Worm (Caenorhabditis elegans) whole organism, L1 larva: ENCODE results near the gene arc-1.

Source experiments
- C04F5.9 ChIP-seq: sonication (generic microtip); optimal IDR thresholded peaks from 2 replicates; lab custom pipeline; 2016; ENCODE audit warnings: missing genetic modification characterization, missing compliant biosample characterization
- C34B4.2 ChIP-seq: sonication (generic microtip); optimal IDR thresholded peaks from 2 replicates; lab custom pipeline; 2017; ENCODE audit warnings: mild to moderate bottlenecking, missing genetic modification characterization, missing compliant biosample characterization
- Y116A8C.19 ChIP-seq: sonication (generic microtip); optimal IDR thresholded peaks from 2 replicates; lab custom pipeline; 2016; ENCODE audit warnings: missing compliant biosample characterization, missing genetic modification characterization, borderline replicate concordance
- aha-1 ChIP-seq: fragments of 150-350 bp; optimal IDR thresholded peaks from 2 replicates; lab custom pipeline; 2014; ENCODE audit warnings: missing biosample characterization, missing genetic modification characterization
- alr-1 ChIP-seq: fragments of 200-800 bp; sonication (Bioruptor generic); optimal IDR thresholded peaks from 2 replicates; lab custom pipeline; 2018; ENCODE audit warnings: borderline replicate concordance, mild to moderate bottlenecking, missing genetic modification characterization, missing compliant biosample characterization
- aly-2 ChIP-seq: fragments of 150-350 bp; optimal IDR thresholded peaks from 2 replicates; lab custom pipeline; 2014; ENCODE audit warnings: missing biosample characterization, missing genetic modification characterization
- ama-1 ChIP-seq: fragments of 150-350 bp; optimal IDR thresholded peaks from 2 replicates; lab custom pipeline; 2014
- blmp-1 ChIP-seq: fragments of 150-350 bp; optimal IDR thresholded peaks from 2 replicates; lab custom pipeline; 2014; ENCODE audit warnings: missing biosample characterization, missing genetic modification characterization
- ceh-63 ChIP-seq: fragments of 200-800 bp; sonication (Bioruptor generic); optimal IDR thresholded peaks from 2 replicates; lab custom pipeline; 2018; ENCODE audit warnings: mild to moderate bottlenecking, missing genetic modification characterization, missing compliant biosample characterization
- ceh-82 ChIP-seq, 3 experiments: fragments of 150-350 bp in 1 of 3; sonication (generic microtip) in 2 of 3; optimal IDR thresholded peaks; 2 replicates each; lab custom pipeline; 2014 to 2017; ENCODE audit warnings: missing biosample characterization in 3 of 3, missing genetic modification characterization in 3 of 3
- ceh-88 ChIP-seq: fragments of 200-800 bp; sonication (Bioruptor generic); IDR thresholded peaks from 2 replicates; pipeline ENCODE4 v1.3.6; 2022; ENCODE audit warnings: missing genetic modification characterization, missing compliant biosample characterization
- ces-1 ChIP-seq: fragments of 150-350 bp; optimal IDR thresholded peaks from 2 replicates; lab custom pipeline; 2014; ENCODE audit warnings: missing biosample characterization, missing genetic modification reagents, missing genetic modification characterization
- dpl-1 ChIP-seq, 3 experiments: fragments of 150-350 bp in 2 of 3; sonication (generic microtip) in 1 of 3; optimal IDR thresholded peaks; 2 replicates each; lab custom pipeline; 2014 to 2017; ENCODE audit warnings: missing biosample characterization in 3 of 3, missing genetic modification characterization in 3 of 3, missing genetic modification reagents in 3 of 3
- efl-1 ChIP-seq, 4 experiments: fragments of 150-350 bp; optimal IDR thresholded peaks in 3 of 4; peaks in 1 of 4; 1 replicate in 1 of 4; 2 replicates in 3 of 4; lab custom pipeline; 2014; ENCODE audit warnings: missing biosample characterization in 2 of 4, missing genetic modification characterization in 2 of 4, missing genetic modification reagents in 2 of 4
- egl-13 ChIP-seq: sonication (generic microtip); optimal IDR thresholded peaks from 2 replicates; lab custom pipeline; 2016; ENCODE audit warnings: missing genotype, missing genetic modification reagents, missing genetic modification characterization, missing compliant biosample characterization
- egl-27 ChIP-seq, 2 experiments: fragments of 150-350 bp in 1 of 2; sonication (generic microtip); optimal IDR thresholded peaks; 3 replicates each; lab custom pipeline; 2017 to 2018; ENCODE audit warnings: missing biosample characterization in 2 of 2, missing genetic modification characterization in 2 of 2, missing genetic modification reagents in 2 of 2
- elt-3 ChIP-seq, 6 experiments: fragments of 150-350 bp in 1 of 6; sonication (generic microtip); optimal IDR thresholded peaks; 2 replicates each; lab custom pipeline; 2017 to 2018; ENCODE audit warnings: missing biosample characterization in 6 of 6, missing genetic modification characterization in 6 of 6, inconsistent platforms in 1 of 6
- ets-5 ChIP-seq: fragments of 200-800 bp; sonication (Bioruptor generic); IDR thresholded peaks from 2 replicates; pipeline ENCODE4 v1.3.6; 2022; ENCODE audit warnings: missing genetic modification characterization, missing compliant biosample characterization
- fkh-10 ChIP-seq: sonication (generic microtip); optimal IDR thresholded peaks from 2 replicates; lab custom pipeline; 2017; ENCODE audit warnings: missing biosample characterization, missing genetic modification reagents, missing genetic modification characterization
- fkh-4 ChIP-seq: sonication (generic microtip); optimal IDR thresholded peaks from 2 replicates; lab custom pipeline; 2016; ENCODE audit warnings: missing compliant biosample characterization, missing genetic modification characterization, borderline replicate concordance
- fkh-8 ChIP-seq: sonication (generic microtip); optimal IDR thresholded peaks from 2 replicates; lab custom pipeline; 2016; ENCODE audit warnings: mild to moderate bottlenecking, missing genetic modification characterization, missing compliant biosample characterization
- hlh-17 ChIP-seq: fragments of 200-800 bp; sonication (Bioruptor generic); optimal IDR thresholded peaks from 2 replicates; lab custom pipeline; 2018; ENCODE audit warnings: missing genetic modification characterization, mild to moderate bottlenecking, missing compliant biosample characterization, moderate library complexity, borderline replicate concordance
- lin-14 ChIP-seq: fragments of 200-800 bp; sonication (Bioruptor generic); optimal IDR thresholded peaks from 2 replicates; lab custom pipeline; 2018; ENCODE audit warnings: mild to moderate bottlenecking, missing genetic modification characterization, moderate library complexity, missing compliant biosample characterization
- lin-15B ChIP-seq: fragments of 150-350 bp; sonication (generic microtip); optimal IDR thresholded peaks from 3 replicates; lab custom pipeline; 2014; ENCODE audit warnings: missing biosample characterization, missing genetic modification characterization
- lin-35 ChIP-seq, 2 experiments: fragments of 150-350 bp; optimal IDR thresholded peaks; 2 replicates each; lab custom pipeline; 2014; ENCODE audit warnings: missing biosample characterization in 2 of 2, missing genetic modification characterization in 2 of 2, missing genetic modification reagents in 2 of 2
- lsy-2 ChIP-seq, 2 experiments: fragments of 150-350 bp; optimal IDR thresholded peaks; 2 replicates each; lab custom pipeline; 2014; ENCODE audit warnings: missing biosample characterization in 2 of 2, missing genetic modification characterization in 2 of 2
- mab-9 ChIP-seq: fragments of 200-800 bp; sonication (Bioruptor generic); IDR thresholded peaks from 2 replicates; pipeline ENCODE4 v1.3.6; 2022; ENCODE audit warnings: missing genetic modification reagents, missing genetic modification characterization, missing compliant biosample characterization
- mep-1 ChIP-seq: fragments of 150-350 bp; optimal IDR thresholded peaks from 2 replicates; lab custom pipeline; 2014; ENCODE audit warnings: missing biosample characterization, missing genetic modification characterization
- nhr-11 ChIP-seq: fragments of 150-350 bp; optimal IDR thresholded peaks from 2 replicates; lab custom pipeline; 2014; ENCODE audit warnings: missing biosample characterization, missing genetic modification characterization
- nhr-19 ChIP-seq: fragments of 200-800 bp; sonication (Bioruptor generic); conservative IDR thresholded peaks from 2 replicates; pipeline ENCODE4 v1.3.6; 2022; ENCODE audit warnings: missing genetic modification characterization, missing compliant biosample characterization
- nhr-20 ChIP-seq: sonication (generic microtip); optimal IDR thresholded peaks from 2 replicates; lab custom pipeline; 2016; ENCODE audit warnings: mild to moderate bottlenecking, missing genetic modification characterization, missing compliant biosample characterization
- nhr-237 ChIP-seq: fragments of 150-350 bp; optimal IDR thresholded peaks from 2 replicates; lab custom pipeline; 2014; ENCODE audit warnings: missing biosample characterization, missing genetic modification characterization
- nhr-28 ChIP-seq: fragments of 150-350 bp; optimal IDR thresholded peaks from 2 replicates; lab custom pipeline; 2014; ENCODE audit warnings: missing biosample characterization, missing genetic modification characterization
- nhr-71 ChIP-seq: sonication (generic microtip); optimal IDR thresholded peaks from 2 replicates; lab custom pipeline; 2016; ENCODE audit warnings: mild to moderate bottlenecking, missing genetic modification characterization, moderate library complexity, missing compliant biosample characterization
- nhr-90 ChIP-seq: sonication (generic microtip); optimal IDR thresholded peaks from 2 replicates; lab custom pipeline; 2016; ENCODE audit warnings: mild to moderate bottlenecking, missing genetic modification characterization, missing compliant biosample characterization; ENCODE audit not compliant: poor library complexity
- pax-3 ChIP-seq: fragments of 200-800 bp; sonication (Bioruptor generic); optimal IDR thresholded peaks from 2 replicates; lab custom pipeline; 2018; ENCODE audit warnings: mild to moderate bottlenecking, missing genetic modification characterization, moderate library complexity, missing compliant biosample characterization
- snu-23 ChIP-seq: sonication (generic microtip); optimal IDR thresholded peaks from 2 replicates; lab custom pipeline; 2016; ENCODE audit warnings: missing genetic modification characterization, missing compliant biosample characterization
- sptf-1 ChIP-seq: fragments of 150-350 bp; optimal IDR thresholded peaks from 2 replicates; lab custom pipeline; 2014; ENCODE audit warnings: missing biosample characterization, missing genetic modification characterization
- swsn-7 ChIP-seq: sonication (generic microtip); optimal IDR thresholded peaks from 2 replicates; lab custom pipeline; 2016; ENCODE audit warnings: missing genetic modification characterization, missing compliant biosample characterization
- tlp-1 ChIP-seq: fragments of 150-350 bp; optimal IDR thresholded peaks from 2 replicates; lab custom pipeline; 2014; ENCODE audit warnings: missing biosample characterization, missing genetic modification characterization
- vab-15 ChIP-seq: sonication (generic microtip); optimal IDR thresholded peaks from 2 replicates; lab custom pipeline; 2017; ENCODE audit warnings: missing genotype, mild to moderate bottlenecking, missing genetic modification characterization, missing compliant biosample characterization
- zip-4 ChIP-seq: fragments of 200-800 bp; sonication (Bioruptor generic); optimal IDR thresholded peaks from 2 replicates; lab custom pipeline; 2018; ENCODE audit warnings: mild to moderate bottlenecking, missing genetic modification characterization, moderate library complexity, missing compliant biosample characterization
- ztf-11 ChIP-seq, 2 experiments: sonication (generic microtip); optimal IDR thresholded peaks; 2 replicates each; lab custom pipeline; 2016 to 2017; ENCODE audit warnings: missing genetic modification characterization in 2 of 2, missing biosample characterization in 1 of 2, missing compliant biosample characterization in 1 of 2

Gene arc-1

ce11 chrII:9679842-9680241 is 5.1 kb downstream of the arc-1 start:
- TF ChIP-seq ztf-11 (tag; optimal IDR thresholded peaks at IDR 0.05; lab: Kevin White, UChicago) (no peak), lin-14 (peak; percentile 26)
- TF ChIP-seq, all 84 proteins: peak for 1

- TF ChIP-seq lin-14 (peak; percentile 28), ets-5 (GFP tag; lab: Robert Waterston, UW) (no peak)
These were observed 5.7 kb downstream of the arc-1 start, which contains the start of gene ZK1320.13 for ce11 chrII:9680493-9680892. Gene ZK1320.13 (plus strand): TSS chrII:9680793.

ce11 chrII:9682044-9682443 is 7.3 kb downstream of the arc-1 start:
- TF ChIP-seq lin-14: peak; percentile 56
- peak; percentile 76 for TF ChIP-seq fkh-10
- no peak for TF ChIP-seq vab-15 (tag; lab: Kevin White, UChicago)

- TF ChIP-seq ceh-63: no peak
- no peak for TF ChIP-seq lin-15B (tag; lab: Kevin White, UChicago)
- no peak for TF ChIP-seq sptf-1 (tag; lab: Kevin White, UChicago)
- no peak for TF ChIP-seq mab-9 (GFP tag; lab: Robert Waterston, UW)
- no peak for TF ChIP-seq C04F5.9
- no peak for TF ChIP-seq ama-1 (lab: Kevin White, UChicago)
- no peak for TF ChIP-seq pax-3 (tag; lab: Kevin White, UChicago)
These were observed 9.4 kb downstream of the arc-1 start for ce11 chrII:9684175-9684574.

ce11 chrII:9686663-9687193 is 11.9 kb downstream of the arc-1 start, which contains the start of gene ZK1320.9:
Gene ZK1320.9 (minus strand): TSS chrII:9686713.
- TF ChIP-seq aha-1: no peak
- TF ChIP-seq ces-1 (GFP tag; lab: Kevin White, UChicago): no peak
- TF ChIP-seq fkh-4 (tag; lab: Kevin White, UChicago): no peak
- TF ChIP-seq nhr-71 (tag; lab: Kevin White, UChicago): peak; percentile 45
- TF ChIP-seq ceh-82 (tag; optimal IDR thresholded peaks at IDR 0.05; lab: Kevin White, UChicago): peak in 1 of 3 experiments; percentile 10
- peak; percentile 40 to 48 for TF ChIP-seq lin-35 (GFP tag; optimal IDR thresholded peaks at IDR 0.05; lab: Kevin White, UChicago)
- TF ChIP-seq lin-14: peak; percentile 50
- TF ChIP-seq swsn-7: peak; percentile 24
- no peak for TF ChIP-seq Y116A8C.19 (tag; lab: Kevin White, UChicago)
- TF ChIP-seq egl-13 (tag; lab: Kevin White, UChicago): no peak
- TF ChIP-seq snu-23: peak; percentile 44
- TF ChIP-seq tlp-1 (tag; lab: Kevin White, UChicago): no peak
- TF ChIP-seq egl-27 (tag; optimal IDR thresholded peaks at IDR 0.05; lab: Kevin White, UChicago): no peak
- TF ChIP-seq nhr-19 (GFP tag; lab: Robert Waterston, UW): peak; percentile 32; the same call in 1 of the 2 replicates
- TF ChIP-seq nhr-237 (tag; lab: Kevin White, UChicago): peak; percentile 0
- TF ChIP-seq nhr-28 (tag; lab: Kevin White, UChicago): no peak
- TF ChIP-seq alr-1: no peak
- peak; percentile 10 for TF ChIP-seq blmp-1 (tag; lab: Kevin White, UChicago)
- no peak for TF ChIP-seq hlh-17 (GFP tag; lab: Kevin White, UChicago)
- TF ChIP-seq fkh-8 (tag; lab: Kevin White, UChicago): no peak
- TF ChIP-seq lsy-2 (tag; optimal IDR thresholded peaks at IDR 0.05; lab: Kevin White, UChicago): peak; percentile 28 to 51
- no peak for TF ChIP-seq ceh-63
- TF ChIP-seq mep-1 (tag; lab: Kevin White, UChicago): peak; percentile 67
- no peak for TF ChIP-seq nhr-90 (tag; lab: Kevin White, UChicago)
- TF ChIP-seq ceh-88: no peak
- TF ChIP-seq dpl-1 (GFP tag; optimal IDR thresholded peaks at IDR 0.05; lab: Kevin White, UChicago): peak; percentile 33 to 59 (median 48)
- TF ChIP-seq sptf-1 (tag; lab: Kevin White, UChicago): no peak
- peak; percentile 39 to 50 for TF ChIP-seq efl-1 (optimal IDR thresholded peaks at IDR 0.05; lab: Kevin White, UChicago)
- peak; percentile 58 to 74 for TF ChIP-seq efl-1 (GFP tag; optimal IDR thresholded peaks at IDR 0.05 in 1 of 2; lab: Kevin White, UChicago)
- no peak for TF ChIP-seq zip-4 (GFP tag; lab: Kevin White, UChicago)
- no peak for TF ChIP-seq elt-3 (tag; optimal IDR thresholded peaks at IDR 0.05; lab: Kevin White, UChicago)
- TF ChIP-seq nhr-11 (tag; lab: Kevin White, UChicago): peak; percentile 3
- peak; percentile 7 for TF ChIP-seq lin-15B (tag; lab: Kevin White, UChicago)
- TF ChIP-seq nhr-20 (tag; lab: Kevin White, UChicago): peak; percentile 83
- TF ChIP-seq aly-2 (tag; lab: Kevin White, UChicago): no peak
- no peak for TF ChIP-seq C34B4.2 (tag; lab: Kevin White, UChicago)
